Fruit fly (Drosophila melanogaster): ENCODE results near the gene sno.

DNA sequence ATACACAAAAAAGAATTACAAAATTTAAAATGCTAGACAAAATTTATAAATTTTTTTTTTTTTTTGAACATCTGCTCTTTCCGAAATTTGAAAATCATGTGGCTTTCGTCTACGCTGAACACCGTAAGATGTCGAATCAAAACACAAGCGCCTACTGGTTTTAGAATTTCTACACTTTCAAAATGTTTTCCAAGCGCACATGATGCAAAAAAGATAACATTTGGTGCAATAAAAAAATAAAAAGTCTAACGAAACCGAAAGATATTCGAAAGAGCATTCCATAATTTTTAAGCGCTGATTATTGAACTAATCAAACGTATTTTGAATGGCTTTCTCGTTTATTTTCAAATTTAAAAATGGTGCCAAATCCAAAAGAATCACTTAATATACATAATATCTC lies 9.3 kb downstream of the sno start, which contains the start of gene CG44437:
- TF ChIP-seq CG34367 (tag; optimal IDR thresholded peaks at IDR 0.05) (no peak), CG10348 (GFP tag; IDR thresholded peaks at IDR 0.05) (no peak), CG13204 (GFP tag; optimal IDR thresholded peaks at IDR 0.05) (no peak), Pif1A (GFP tag; optimal IDR thresholded peaks at IDR 0.05) (no peak), CG8301 (tag; optimal IDR thresholded peaks at IDR 0.05) (no peak), CG9948 (tag; optimal IDR thresholded peaks at IDR 0.05) (no peak), Pif1B (GFP tag; optimal IDR thresholded peaks at IDR 0.05) (no peak), CG4496 (GFP tag; IDR thresholded peaks at IDR 0.05) (no peak), CG8159 (tag; optimal IDR thresholded peaks at IDR 0.05) (no peak), EcR (GFP tag; optimal IDR thresholded peaks at IDR 0.05) (no peak), Ets98B (GFP tag; IDR thresholded peaks at IDR 0.05) (no peak), gl (tag; optimal IDR thresholded peaks at IDR 0.05) (no peak), CG17806 (tag; optimal IDR thresholded peaks at IDR 0.05) (no peak), Snoo (tag; optimal IDR thresholded peaks at IDR 0.05) (no peak)
